Fruit fly (Drosophila melanogaster) whole organism, wandering third instar larva: ENCODE measurements around the gene AstA.

Experiments used
- Abd-B ChIP-seq: fragments of >200 bp; optimal IDR thresholded peaks from 2 replicates; lab custom pipeline; 2017; ENCODE audit warnings: missing biosample characterization, missing genetic modification characterization
- HLH106 ChIP-seq: fragments of 200-800 bp; optimal IDR thresholded peaks from 3 replicates; lab custom pipeline; 2019; ENCODE audit warnings: missing biosample characterization, mild to moderate bottlenecking, missing genetic modification characterization, moderate library complexity
- Jra ChIP-seq: sonication (Bioruptor generic); optimal IDR thresholded peaks from 2 replicates; lab custom pipeline; 2016; ENCODE audit warnings: missing biosample characterization, missing genetic modification characterization
- Myc ChIP-seq: fragments of >200 bp; optimal IDR thresholded peaks from 2 replicates; lab custom pipeline; 2017
- Rel ChIP-seq, 2 experiments: fragments of 200-800 bp; sonication (Bioruptor generic) in 1 of 2; optimal IDR thresholded peaks; 2 replicates in 1 of 2; 3 replicates in 1 of 2; lab custom pipeline; 2016 to 2019; ENCODE audit warnings: mild to moderate bottlenecking in 2 of 2, missing biosample characterization in 2 of 2, missing genetic modification characterization in 2 of 2, moderate library complexity in 1 of 2
- dl ChIP-seq, 2 experiments: fragments of 175-275, 200-275 bp in 1 of 2; fragments of 200-275 bp in 1 of 2; sonication (Bioruptor generic); optimal IDR thresholded peaks; lab custom pipeline; 2018; ENCODE audit warnings: mild to moderate bottlenecking in 2 of 2, missing biosample characterization in 2 of 2, missing genetic modification characterization in 2 of 2, moderate library complexity in 2 of 2; ENCODE audit not compliant: partially characterized antibody in 2 of 2, insufficient read depth in 1 of 2
- dmrt93B ChIP-seq: fragments of 200-800 bp; sonication (Bioruptor generic); optimal IDR thresholded peaks from 2 replicates; lab custom pipeline; 2018; ENCODE audit warnings: missing biosample characterization, mild to moderate bottlenecking, missing genetic modification characterization
- dsf ChIP-seq: sonication (Bioruptor generic); optimal IDR thresholded peaks from 2 replicates; lab custom pipeline; 2016; ENCODE audit warnings: missing biosample characterization, missing genetic modification characterization, borderline replicate concordance
- fru ChIP-seq: fragments of 200-800 bp; sonication (Bioruptor generic); optimal IDR thresholded peaks from 3 replicates; lab custom pipeline; 2016; ENCODE audit warnings: missing biosample characterization, mild to moderate bottlenecking, missing genetic modification characterization
- h ChIP-seq: fragments of 200-800 bp; sonication (Bioruptor generic); optimal IDR thresholded peaks from 3 replicates; lab custom pipeline; 2016; ENCODE audit warnings: missing biosample characterization, mild to moderate bottlenecking, missing genetic modification characterization
- jim ChIP-seq: fragments of 175-275, 200-325 bp; sonication (Bioruptor generic); optimal IDR thresholded peaks from 2 replicates; lab custom pipeline; 2016; ENCODE audit warnings: missing biosample characterization, mild to moderate bottlenecking, missing genetic modification characterization
- usp ChIP-seq: fragments of >200 bp; optimal IDR thresholded peaks from 2 replicates; lab custom pipeline; 2017; ENCODE audit warnings: missing biosample characterization, missing genetic modification characterization

DNA sequence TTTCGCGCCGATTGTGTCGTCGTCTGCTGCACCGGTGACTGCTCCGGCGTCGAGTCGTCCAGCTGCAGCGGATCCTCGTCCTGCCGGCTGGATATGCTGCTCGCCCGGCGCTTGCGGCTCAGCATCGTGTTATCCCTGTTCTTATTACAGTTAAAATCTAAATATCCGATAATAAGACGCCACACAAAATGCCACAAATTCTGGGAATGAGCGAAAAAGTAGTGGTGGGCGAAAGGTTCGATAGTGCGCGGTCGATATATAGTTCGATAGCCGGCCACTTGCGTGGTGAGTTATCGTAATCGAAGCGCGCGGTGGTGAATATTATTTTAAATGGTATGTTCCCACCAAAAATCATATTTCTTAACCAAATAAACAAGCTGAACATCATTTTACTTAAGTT, 40.2 kb upstream of the AstA start, which contains the start of gene polybromo:
- TF ChIP-seq Abd-B (GFP tag; lab: Kevin White, UChicago) (no peak), fru (GFP tag; lab: Kevin White, UChicago) (no peak), Jra (GFP tag; lab: Kevin White, UChicago) (no peak), HLH106 (tag; lab: Kevin White, UChicago) (no peak), usp (GFP tag; lab: Kevin White, UChicago) (no peak), jim (GFP tag; lab: Kevin White, UChicago) (no peak), dsf (GFP tag; lab: Kevin White, UChicago) (no peak), h (GFP tag; lab: Kevin White, UChicago) (no peak), Myc (lab: Kevin White, UChicago) (peak; percentile 72), dmrt93B (no peak), dl (GFP tag; optimal IDR thresholded peaks at IDR 0.05; lab: Kevin White, UChicago; ENCODE audit: insufficient read depth in 1 of 2, partially characterized antibody in 2 of 2) (no peak), Rel (GFP tag; optimal IDR thresholded peaks at IDR 0.05; lab: Kevin White, UChicago) (no peak), Rel (tag; optimal IDR thresholded peaks at IDR 0.05; lab: Kevin White, UChicago) (no peak)
